Worm (Caenorhabditis elegans): ENCODE results near the gene zipt-9.

Gene zipt-9

ce11 chrV:13715223-13715686 lies at the start of gene zipt-9:
Gene zipt-9, minus strand, starts transcription at chrV:13715273.
- TF ChIP-seq unc-55 (GFP tag; optimal IDR thresholded peaks at IDR 0.05), result peak; percentile 90
- peak; percentile 41 for TF ChIP-seq ceh-82 (tag; optimal IDR thresholded peaks at IDR 0.05)
- no peak for TF ChIP-seq R02D3.7 (tag; optimal IDR thresholded peaks at IDR 0.05)
- no peak for TF ChIP-seq mab-5 (tag; optimal IDR thresholded peaks at IDR 0.05)
- peak; percentile 94 for TF ChIP-seq sma-3 (GFP tag; optimal IDR thresholded peaks at IDR 0.05)
- no peak for TF ChIP-seq mdl-1 (tag; optimal IDR thresholded peaks at IDR 0.05)
- no peak for TF ChIP-seq ztf-1 (GFP tag; conservative IDR thresholded peaks at IDR 0.05)
- TF ChIP-seq Y55F3AM.14 (GFP tag; optimal IDR thresholded peaks at IDR 0.05), result peak; percentile 20
- TF ChIP-seq sma-9 (GFP tag; optimal IDR thresholded peaks at IDR 0.05), result peak; percentile 84
- no peak for TF ChIP-seq sma-9 (tag; optimal IDR thresholded peaks at IDR 0.05)
- TF ChIP-seq peb-1 (tag; optimal IDR thresholded peaks at IDR 0.05), result no peak
- no peak for TF ChIP-seq nhr-25 (tag; optimal IDR thresholded peaks at IDR 0.05)
- peak; percentile 65 for TF ChIP-seq egl-27 (tag; optimal IDR thresholded peaks at IDR 0.05)
- no peak for TF ChIP-seq ceh-16 (tag; optimal IDR thresholded peaks at IDR 0.05)
- no peak for TF ChIP-seq nhr-6 (tag; optimal IDR thresholded peaks at IDR 0.05)
- TF ChIP-seq unc-62 (GFP tag; optimal IDR thresholded peaks at IDR 0.05), result no peak
- no peak for TF ChIP-seq elt-3 (tag; optimal IDR thresholded peaks at IDR 0.05)
- peak; percentile 50 to 86 for TF ChIP-seq lsy-2 (tag; optimal IDR thresholded peaks at IDR 0.05)
- no peak for TF ChIP-seq nhr-23 (tag; optimal IDR thresholded peaks at IDR 0.05)
- TF ChIP-seq gmeb-1 (tag; optimal IDR thresholded peaks at IDR 0.05), result peak; percentile 73
- TF ChIP-seq alr-1 (tag; optimal IDR thresholded peaks at IDR 0.05), result no peak
- TF ChIP-seq ama-1 (optimal IDR thresholded peaks at IDR 0.05), result no peak
- peak; percentile 53 for TF ChIP-seq sem-4 (tag; optimal IDR thresholded peaks at IDR 0.05)
- TF ChIP-seq snpc-4 (tag; optimal IDR thresholded peaks at IDR 0.05), result peak; percentile 10
- TF ChIP-seq nhr-21 (tag; optimal IDR thresholded peaks at IDR 0.05), result peak; percentile 65
- TF ChIP-seq ztf-4 (tag; optimal IDR thresholded peaks at IDR 0.05), result no peak
- no peak for TF ChIP-seq lin-39 (tag; optimal IDR thresholded peaks at IDR 0.05)
- TF ChIP-seq unc-39 (tag; optimal IDR thresholded peaks at IDR 0.05), result no peak
- TF ChIP-seq skn-1 (tag; optimal IDR thresholded peaks at IDR 0.05), result no peak
- no peak for TF ChIP-seq nhr-10 (tag; optimal IDR thresholded peaks at IDR 0.05)
- peak; percentile 92 for TF ChIP-seq C34F6.9 (tag; optimal IDR thresholded peaks at IDR 0.05)
- no peak for TF ChIP-seq aly-2 (tag; optimal IDR thresholded peaks at IDR 0.05)
- peak; percentile 64 for TF ChIP-seq blmp-1 (tag; optimal IDR thresholded peaks at IDR 0.05; ENCODE audit: insufficient read depth)
- peak; percentile 70 for TF ChIP-seq fos-1 (tag; optimal IDR thresholded peaks at IDR 0.05)
- peak; percentile 73 for TF ChIP-seq F13H6.1 (tag; optimal IDR thresholded peaks at IDR 0.05)
- TF ChIP-seq lin-13 (GFP tag; optimal IDR thresholded peaks at IDR 0.05), result no peak
- no peak for TF ChIP-seq nhr-237 (tag; optimal IDR thresholded peaks at IDR 0.05)
- TF ChIP-seq zag-1 (tag; optimal IDR thresholded peaks at IDR 0.05), result peak; percentile 36
- no peak for TF ChIP-seq ztf-11 (tag; optimal IDR thresholded peaks at IDR 0.05)
- TF ChIP-seq lin-11 (tag; optimal IDR thresholded peaks at IDR 0.05), result peak; percentile 57
- TF ChIP-seq crh-2 (tag; optimal IDR thresholded peaks at IDR 0.05), result peak; percentile 89
- TF ChIP-seq nhr-129 (tag; optimal IDR thresholded peaks at IDR 0.05), result peak; percentile 77

DNA sequence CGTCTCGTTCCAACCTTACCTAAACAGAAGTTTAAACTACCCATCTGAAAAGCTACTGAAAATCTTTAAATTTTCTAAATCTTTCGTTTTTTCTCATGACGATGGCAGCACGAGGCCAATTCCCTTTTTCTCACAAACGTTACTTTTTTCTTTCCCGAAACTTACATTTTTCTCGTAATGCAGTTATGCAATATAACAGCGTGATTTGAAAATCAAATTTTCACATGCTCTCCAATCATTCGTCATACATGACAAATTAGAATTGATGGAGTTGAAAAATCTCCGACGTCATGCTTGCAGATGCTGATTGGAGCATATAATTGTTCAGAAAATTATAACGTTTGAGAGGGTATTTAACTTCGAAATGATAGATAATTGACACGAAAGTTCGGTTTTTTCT lies 48.6 kb upstream of the zipt-9 start:
- TF ChIP-seq F13H6.1 (tag; optimal IDR thresholded peaks at IDR 0.05), result no peak
- TF ChIP-seq lsy-2 (tag; optimal IDR thresholded peaks at IDR 0.05), result peak in 1 of 2 experiments; percentile 11
- TF ChIP-seq nhr-21 (tag; optimal IDR thresholded peaks at IDR 0.05), result peak; percentile 11

DNA sequence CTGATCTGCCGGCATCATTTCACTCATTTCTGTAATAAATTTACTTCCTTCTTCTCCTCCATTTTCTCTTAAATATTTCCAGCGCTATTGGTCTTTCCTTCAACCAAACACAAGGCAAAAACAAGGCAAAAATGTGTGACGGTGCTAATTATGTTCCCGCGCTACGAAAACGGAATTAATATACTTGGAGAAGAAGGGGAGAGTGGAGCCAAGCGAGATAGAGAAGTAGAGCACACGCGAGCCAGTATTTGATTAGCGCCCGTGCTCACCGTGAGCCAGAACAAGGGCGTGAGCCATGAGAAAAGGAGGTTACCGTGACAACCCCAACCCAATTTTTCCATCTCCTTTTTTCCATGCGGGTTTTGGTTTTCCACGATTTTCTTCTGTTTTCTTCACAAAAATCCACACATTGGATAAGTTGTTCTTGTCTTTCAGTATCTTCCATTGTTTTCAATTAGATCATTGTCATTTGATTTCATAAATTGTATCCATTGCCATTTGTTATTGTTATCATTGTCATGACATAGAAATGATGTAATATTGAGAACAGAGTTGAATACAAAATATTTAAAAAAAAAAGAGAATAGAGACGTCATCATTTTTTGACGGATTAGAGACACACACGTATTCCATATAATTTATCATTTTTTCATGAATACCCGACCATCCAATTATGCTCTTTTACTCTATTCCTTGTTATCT lies 47.5 kb upstream of the zipt-9 start, which contains the start of gene F20G2.6:
Gene F20G2.6 (plus strand): TSS at position 652 of the 702 bp plus-strand sequence.
- TF ChIP-seq lin-11 (tag; optimal IDR thresholded peaks at IDR 0.05) (peak; percentile 33), ceh-82 (tag; optimal IDR thresholded peaks at IDR 0.05) (no peak), elt-3 (tag; optimal IDR thresholded peaks at IDR 0.05) (no peak)
